Worm (Caenorhabditis elegans): Measurements from ENCODE around the gene set-16.
A peak's percentile ranks its signal among the peaks of the same experiment; 100 is the strongest.

set-16 gene

DNA sequence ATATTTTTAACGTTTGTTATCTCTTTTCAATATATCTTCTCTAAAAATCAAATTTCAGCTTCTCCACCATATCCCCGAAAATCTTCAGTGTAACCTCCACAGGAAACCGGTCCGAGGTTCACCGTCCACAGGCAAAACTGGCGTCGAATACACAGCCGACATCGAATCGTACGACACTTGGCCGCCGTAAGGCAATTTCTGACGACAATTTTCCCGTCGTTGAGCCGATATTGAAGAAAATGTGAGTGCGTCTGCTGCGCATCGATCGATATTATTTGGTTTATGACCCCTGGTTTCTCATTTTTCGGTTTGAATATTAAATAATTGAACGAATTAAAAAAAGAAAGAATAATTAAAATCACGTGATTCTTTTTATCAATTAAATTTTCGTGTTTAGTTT is 43.5 kb downstream of the set-16 start, which contains the start of gene cul-2:
cul-2 (plus strand) TSS at position 59 of the 400 bp plus-strand sequence.
- TF ChIP-seq sea-1 (GFP tag; conservative IDR thresholded peaks at IDR 0.05) (no peak), tbx-11 (GFP tag; IDR thresholded peaks at IDR 0.05) (no peak), aly-1 (tag; optimal IDR thresholded peaks at IDR 0.05) (no peak), hmbx-1 (tag; optimal IDR thresholded peaks at IDR 0.05) (no peak), ets-7 (tag; optimal IDR thresholded peaks at IDR 0.05) (no peak), scrt-1 (GFP tag; IDR thresholded peaks at IDR 0.05) (no peak), tbx-37 (GFP tag; conservative IDR thresholded peaks at IDR 0.05) (no peak), ceh-13 (GFP tag; optimal IDR thresholded peaks at IDR 0.05) (no peak), F13C5.2 (tag; optimal IDR thresholded peaks at IDR 0.05) (no peak), hnd-1 (tag; optimal IDR thresholded peaks at IDR 0.05) (no peak)

DNA sequence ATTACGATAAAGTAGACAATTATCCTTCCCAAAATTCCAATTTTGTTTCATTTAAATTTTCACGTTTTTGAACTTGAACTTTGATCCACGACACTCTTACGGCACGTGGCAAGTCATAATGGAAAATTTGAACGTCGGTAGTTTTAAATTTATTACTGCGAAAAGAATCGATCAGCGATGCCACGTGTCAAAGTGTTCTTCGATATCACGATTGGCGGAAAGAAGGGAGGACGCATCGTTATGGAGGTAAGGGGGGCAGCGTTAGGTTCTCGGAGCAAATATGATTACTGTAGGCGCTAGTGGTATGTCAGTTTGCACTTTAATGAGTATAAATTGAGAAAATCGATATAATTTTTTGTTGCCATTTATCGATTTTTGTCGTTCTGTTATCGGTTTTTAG is 48.8 kb downstream of the set-16 start, which contains the start of gene cyn-2:
cyn-2 (plus strand) TSS at position 114 of the 400 bp plus-strand sequence.
- TF ChIP-seq flt-1 (GFP tag; IDR thresholded peaks at IDR 0.05), result no peak
- TF ChIP-seq aly-1 (tag; optimal IDR thresholded peaks at IDR 0.05), result no peak
- TF ChIP-seq hnd-1 (tag; optimal IDR thresholded peaks at IDR 0.05), result no peak

ce11 chrIII:13693187-13693586 is 49.5 kb downstream of the set-16 start:
- TF ChIP-seq hmbx-1 (tag; optimal IDR thresholded peaks at IDR 0.05) (no peak), B0310.2 (tag; optimal IDR thresholded peaks at IDR 0.05) (no peak)

- TF ChIP-seq hmg-4 (GFP tag; optimal IDR thresholded peaks at IDR 0.05) (peak; percentile 39), ceh-13 (GFP tag; optimal IDR thresholded peaks at IDR 0.05) (no peak), hmbx-1 (tag; optimal IDR thresholded peaks at IDR 0.05) (no peak), aly-1 (tag; optimal IDR thresholded peaks at IDR 0.05) (no peak)
Measured at ce11 chrIII:13694048-13694447, 50.3 kb downstream of the set-16 start.

DNA sequence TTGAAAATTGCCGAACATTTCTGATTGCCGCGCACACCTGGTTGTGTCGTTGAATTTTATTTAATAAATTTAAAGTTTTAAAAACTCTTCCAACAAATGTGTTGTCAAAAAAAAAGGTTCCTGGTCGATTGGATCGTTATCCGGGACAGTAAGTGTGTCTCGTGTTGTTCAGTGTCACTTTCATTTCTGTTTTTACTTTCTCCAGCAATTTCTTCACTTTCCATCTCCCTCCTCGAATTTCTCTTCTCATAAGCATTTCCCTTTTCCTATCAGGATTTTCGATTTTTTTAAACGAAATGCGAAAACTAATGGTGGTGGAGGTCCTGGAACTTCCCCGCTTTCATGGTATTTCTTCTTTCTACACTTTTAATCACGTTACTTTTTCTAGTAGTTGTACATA is 51.9 kb downstream of the set-16 start:
- TF ChIP-seq hmg-4 (GFP tag; optimal IDR thresholded peaks at IDR 0.05) (no peak), ceh-36 (tag; optimal IDR thresholded peaks at IDR 0.05) (no peak), pes-1 (GFP tag; IDR thresholded peaks at IDR 0.05) (no peak), flt-1 (GFP tag; IDR thresholded peaks at IDR 0.05) (no peak), B0310.2 (tag; optimal IDR thresholded peaks at IDR 0.05) (no peak), hmbx-1 (tag; optimal IDR thresholded peaks at IDR 0.05) (no peak), F13C5.2 (tag; optimal IDR thresholded peaks at IDR 0.05) (no peak), aly-1 (tag; optimal IDR thresholded peaks at IDR 0.05) (no peak), hnd-1 (tag; optimal IDR thresholded peaks at IDR 0.05) (no peak), tbx-11 (GFP tag; IDR thresholded peaks at IDR 0.05) (no peak), ets-7 (tag; optimal IDR thresholded peaks at IDR 0.05) (no peak)

- TF ChIP-seq hmbx-1 (tag; optimal IDR thresholded peaks at IDR 0.05), result no peak
- TF ChIP-seq F13C5.2 (tag; optimal IDR thresholded peaks at IDR 0.05), result no peak
- TF ChIP-seq hmg-4 (GFP tag; optimal IDR thresholded peaks at IDR 0.05), result no peak
- no peak for TF ChIP-seq ceh-36 (tag; optimal IDR thresholded peaks at IDR 0.05)
- TF ChIP-seq ama-1 (optimal IDR thresholded peaks at IDR 0.05), result no peak
- TF ChIP-seq ets-7 (tag; optimal IDR thresholded peaks at IDR 0.05), result no peak
- no peak for TF ChIP-seq pes-1 (GFP tag; IDR thresholded peaks at IDR 0.05)
- no peak for TF ChIP-seq tra-4 (tag; optimal IDR thresholded peaks at IDR 0.05)
- no peak for TF ChIP-seq flt-1 (GFP tag; IDR thresholded peaks at IDR 0.05)
- TF ChIP-seq B0310.2 (tag; optimal IDR thresholded peaks at IDR 0.05), result no peak
Measured at ce11 chrIII:13697822-13698221, 54.1 kb downstream of the set-16 start.

ce11 chrIII:13701691-13702090 is 58.0 kb downstream of the set-16 start, which contains the start of gene lit-1:
Gene lit-1 (plus strand): TSS chrIII:13701991.
- TF ChIP-seq ceh-13 (GFP tag; optimal IDR thresholded peaks at IDR 0.05) (no peak), tbx-37 (GFP tag; conservative IDR thresholded peaks at IDR 0.05) (no peak), tbx-11 (GFP tag; IDR thresholded peaks at IDR 0.05) (no peak), hmg-4 (GFP tag; optimal IDR thresholded peaks at IDR 0.05) (no peak), ets-7 (tag; optimal IDR thresholded peaks at IDR 0.05) (no peak), flt-1 (GFP tag; IDR thresholded peaks at IDR 0.05) (no peak), sea-1 (GFP tag; conservative IDR thresholded peaks at IDR 0.05) (no peak), hmbx-1 (tag; optimal IDR thresholded peaks at IDR 0.05) (no peak)

All from whole organism, early embryonic.